Fruit fly (Drosophila melanogaster): Measurements from ENCODE around the gene Dip-B.

The Dip-B gene

DNA sequence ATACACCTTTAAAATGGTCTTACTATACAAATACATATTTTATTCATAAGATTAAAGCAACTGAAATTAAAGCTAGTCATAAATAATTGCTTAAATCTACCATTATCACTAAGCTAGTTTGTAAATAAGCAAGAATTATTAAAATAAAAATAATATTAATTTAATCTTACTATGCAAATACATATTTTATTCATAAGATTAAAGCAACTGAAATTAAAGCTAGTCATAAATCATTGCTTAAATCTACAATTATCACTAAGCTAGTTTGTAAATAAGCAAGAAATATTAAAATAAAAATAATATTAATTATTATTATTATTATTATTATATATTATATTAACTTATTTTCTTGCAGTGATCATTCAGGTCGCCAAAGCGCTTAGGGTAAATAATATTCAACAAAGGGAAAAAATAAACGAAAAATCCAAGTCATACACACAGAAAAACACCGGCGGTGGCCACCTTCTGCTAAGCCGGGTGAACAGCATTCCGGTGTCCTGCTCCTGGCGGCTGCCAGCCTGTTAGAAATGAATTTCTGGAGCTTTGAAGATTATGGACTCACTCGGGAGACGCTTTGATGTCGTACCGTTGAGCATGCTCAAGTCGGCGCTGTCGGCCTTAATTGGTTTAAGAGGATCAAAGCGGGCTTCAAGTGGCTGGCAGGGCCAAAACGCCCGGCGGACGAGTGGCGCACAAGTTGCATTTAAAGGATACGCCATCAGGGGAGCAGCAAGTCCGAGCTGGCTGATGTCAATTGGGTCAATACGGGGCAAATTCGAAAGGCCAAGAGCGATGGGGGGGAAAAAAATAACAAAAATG is 22.0 kb downstream of the Dip-B start (continued):
- TF ChIP-seq CG17802 (tag; optimal IDR thresholded peaks at IDR 0.05) = no peak
- no peak for TF ChIP-seq Adf1 (GFP tag; IDR thresholded peaks at IDR 0.05)
- no peak for TF ChIP-seq CG11723 (GFP tag; optimal IDR thresholded peaks at IDR 0.05)
- no peak for TF ChIP-seq D19B (GFP tag; optimal IDR thresholded peaks at IDR 0.05)
- peak; percentile 60 for TF ChIP-seq ewg (GFP tag; optimal IDR thresholded peaks at IDR 0.05)
- peak; percentile 19; the same call in 1 of the 3 replicates for TF ChIP-seq CG34422 (GFP tag; IDR thresholded peaks at IDR 0.05)
- no peak for TF ChIP-seq jing (GFP tag; optimal IDR thresholded peaks at IDR 0.05)
- no peak for TF ChIP-seq run (tag; optimal IDR thresholded peaks at IDR 0.05)
- peak; percentile 59 for TF ChIP-seq CG9727 (GFP tag; optimal IDR thresholded peaks at IDR 0.05)
- no peak for TF ChIP-seq unc-4 (GFP tag; IDR thresholded peaks at IDR 0.05; ENCODE audit: partially characterized antibody)
- no peak; the same call in 1 of the 2 replicates for TF ChIP-seq nerfin-2 (GFP tag; IDR thresholded peaks at IDR 0.05; ENCODE audit: partially characterized antibody)
- peak; percentile 46 for TF ChIP-seq CoRest (tag; optimal IDR thresholded peaks at IDR 0.05)
- peak; percentile 37 for TF ChIP-seq phol (tag; optimal IDR thresholded peaks at IDR 0.05)
- TF ChIP-seq CG7839 (tag; optimal IDR thresholded peaks at IDR 0.05) = peak; percentile 79
- TF ChIP-seq ems (GFP tag; optimal IDR thresholded peaks at IDR 0.05) = no peak
- TF ChIP-seq eve (GFP tag; optimal IDR thresholded peaks at IDR 0.05) = peak in 1 of 2 experiments; percentile 42
- TF ChIP-seq Rx (GFP tag; IDR thresholded peaks at IDR 0.05) = no peak
- TF ChIP-seq CG8290 (GFP tag; optimal IDR thresholded peaks at IDR 0.05) = no peak
- TF ChIP-seq CG8290 (tag; optimal IDR thresholded peaks at IDR 0.05) = no peak
- 0 out of 2 replicates have a peak, but pooled peaks have one; percentile 29 for TF ChIP-seq Atf6 (GFP tag; IDR thresholded peaks at IDR 0.05)
- no peak for TF ChIP-seq Kr (GFP tag; optimal IDR thresholded peaks at IDR 0.05)
- TF ChIP-seq Deaf1 (tag; optimal IDR thresholded peaks at IDR 0.05) = peak; percentile 6
- TF ChIP-seq Med (GFP tag) = peak; percentile 40
- TF ChIP-seq dysf (GFP tag; IDR thresholded peaks at IDR 0.05) = peak; percentile 59
- no peak for TF ChIP-seq CG5953 (GFP tag; IDR thresholded peaks at IDR 0.05)
- no peak for TF ChIP-seq CG11398 (GFP tag; optimal IDR thresholded peaks at IDR 0.05)
- peak; percentile 29 for TF ChIP-seq CG1233 (GFP tag; optimal IDR thresholded peaks at IDR 0.05)
- no peak for TF ChIP-seq CG17186 (GFP tag; optimal IDR thresholded peaks at IDR 0.05)
- no peak for TF ChIP-seq CG18011 (GFP tag; optimal IDR thresholded peaks at IDR 0.05)
- TF ChIP-seq BEAF-32 (GFP tag; optimal IDR thresholded peaks at IDR 0.05) = no peak
- TF ChIP-seq CG10959 (GFP tag; IDR thresholded peaks at IDR 0.05) = no peak
- TF ChIP-seq CG7786 (GFP tag; optimal IDR thresholded peaks at IDR 0.05) = no peak
- no peak for TF ChIP-seq CG12744 (GFP tag; optimal IDR thresholded peaks at IDR 0.05)
- no peak for TF ChIP-seq Chrac-16 (GFP tag; optimal IDR thresholded peaks at IDR 0.05)
- TF ChIP-seq sd (tag; optimal IDR thresholded peaks at IDR 0.05) = peak; percentile 100
- no peak for TF ChIP-seq CG1792 (GFP tag; optimal IDR thresholded peaks at IDR 0.05)
- no peak for TF ChIP-seq Lim3 (GFP tag; IDR thresholded peaks at IDR 0.05)
- no peak for TF ChIP-seq CG31388 (GFP tag; optimal IDR thresholded peaks at IDR 0.05)
- peak; percentile 21 for TF ChIP-seq CG10147 (GFP tag; optimal IDR thresholded peaks at IDR 0.05)
- no peak for TF ChIP-seq h (optimal IDR thresholded peaks at IDR 0.05)
- TF ChIP-seq tgo (GFP tag; IDR thresholded peaks at IDR 0.05) = no peak
- no peak for TF ChIP-seq CG12299 (tag; optimal IDR thresholded peaks at IDR 0.05)
- peak; percentile 70 for TF ChIP-seq CG18599 (GFP tag; optimal IDR thresholded peaks at IDR 0.05)
- TF ChIP-seq ac (GFP tag; optimal IDR thresholded peaks at IDR 0.05) = no peak
- no peak for TF ChIP-seq gro (GFP tag; optimal IDR thresholded peaks at IDR 0.05)
- TF ChIP-seq fu2 (GFP tag; optimal IDR thresholded peaks at IDR 0.05) = no peak
- no peak for TF ChIP-seq CG32532 (GFP tag; IDR thresholded peaks at IDR 0.05)
- no peak for TF ChIP-seq Side (GFP tag; optimal IDR thresholded peaks at IDR 0.05)
- peak; percentile 9 for TF ChIP-seq org-1 (GFP tag; optimal IDR thresholded peaks at IDR 0.05)
- no peak for TF ChIP-seq YL-1 (GFP tag; optimal IDR thresholded peaks at IDR 0.05)

Measured in whole organism, embryonic.